Worm (Caenorhabditis elegans): Measurements from ENCODE around the gene Y82E9BR.14.
"Not testable (repeated sequence)": the region's sequence is repeated elsewhere in the genome, so short reads cannot be mapped to it uniquely, and the experiment has no call there.

- not testable (repeated sequence) for TF ChIP-seq pag-3 (tag; optimal IDR thresholded peaks at IDR 0.05; ENCODE audit: borderline replicate concordance); ama-1 (optimal IDR thresholded peaks at IDR 0.05); dmd-4 (tag; optimal IDR thresholded peaks at IDR 0.05; ENCODE audit: borderline replicate concordance); C38D4.7 (GFP tag; optimal IDR thresholded peaks at IDR 0.05); sox-4 (tag; optimal IDR thresholded peaks at IDR 0.05); nhr-11 (tag; optimal IDR thresholded peaks at IDR 0.05); unc-55 (GFP tag; optimal IDR thresholded peaks at IDR 0.05); ets-4 (tag; optimal IDR thresholded peaks at IDR 0.05); Y22D7AL.16 (tag; optimal IDR thresholded peaks at IDR 0.05); madf-2 (tag; optimal IDR thresholded peaks at IDR 0.05); hlh-15 (tag; optimal IDR thresholded peaks at IDR 0.05); unc-86 (tag; optimal IDR thresholded peaks at IDR 0.05)
Observed at ce11 chrIII:1377903-1378302, 36.0 kb downstream of the Y82E9BR.14 start, which contains the start of gene pals-40.
